Worm (Caenorhabditis elegans) whole organism, L3 larva: ENCODE measurements around the gene F41C6.7.

Experiments used
- R02D3.7 ChIP-seq: fragments of 150-350 bp; optimal IDR thresholded peaks from 2 replicates; lab custom pipeline; 2014; ENCODE audit warnings: missing biosample characterization, missing genetic modification characterization
- aly-2 ChIP-seq: fragments of 150-350 bp; optimal IDR thresholded peaks from 2 replicates; lab custom pipeline; 2014; ENCODE audit warnings: missing biosample characterization, missing genetic modification characterization
- ceh-82 ChIP-seq: fragments of 150-350 bp; optimal IDR thresholded peaks from 2 replicates; lab custom pipeline; 2014; ENCODE audit warnings: missing biosample characterization, missing genetic modification characterization
- elt-1 ChIP-seq: fragments of 150-350 bp; optimal IDR thresholded peaks from 2 replicates; lab custom pipeline; 2014; ENCODE audit warnings: missing biosample characterization, missing genetic modification characterization
- fkh-10 ChIP-seq: sonication (generic microtip); optimal IDR thresholded peaks from 2 replicates; lab custom pipeline; 2017; ENCODE audit warnings: missing biosample characterization, missing genetic modification reagents, missing genetic modification characterization
- fkh-2 ChIP-seq: fragments of 150-350 bp; optimal IDR thresholded peaks from 2 replicates; lab custom pipeline; 2014; ENCODE audit warnings: missing biosample characterization, missing genetic modification reagents, missing genetic modification characterization
- hmg-11 ChIP-seq: sonication (generic microtip); optimal IDR thresholded peaks from 2 replicates; lab custom pipeline; 2016; ENCODE audit warnings: missing genetic modification characterization, missing compliant biosample characterization
- nhr-237 ChIP-seq: fragments of 150-350 bp; optimal IDR thresholded peaks from 2 replicates; lab custom pipeline; 2014; ENCODE audit warnings: missing biosample characterization, missing genetic modification characterization
- nhr-77 ChIP-seq: fragments of 150-350 bp; optimal IDR thresholded peaks from 2 replicates; lab custom pipeline; 2014; ENCODE audit warnings: missing biosample characterization, missing genetic modification characterization
- snpc-4 ChIP-seq: fragments of 150-350 bp; optimal IDR thresholded peaks from 2 replicates; lab custom pipeline; 2014; ENCODE audit warnings: missing biosample characterization, missing genetic modification characterization
- unc-62 ChIP-seq: fragments of 150-350 bp; sonication (generic microtip); optimal IDR thresholded peaks from 4 replicates; lab custom pipeline; 2014; ENCODE audit warnings: missing biosample characterization, missing genetic modification reagents, missing genetic modification characterization
- zag-1 ChIP-seq: fragments of 150-350 bp; optimal IDR thresholded peaks from 2 replicates; lab custom pipeline; 2014; ENCODE audit warnings: missing biosample characterization, missing genetic modification characterization

- TF ChIP-seq snpc-4, result no peak
- TF ChIP-seq nhr-237, result no peak
- TF ChIP-seq elt-1 (tag; lab: Kevin White, UChicago), result no peak
- TF ChIP-seq unc-62, result no peak
- TF ChIP-seq nhr-77 (tag; lab: Kevin White, UChicago), result no peak
- TF ChIP-seq fkh-2 (tag; lab: Kevin White, UChicago), result no peak
- TF ChIP-seq aly-2, result no peak
- TF ChIP-seq zag-1 (tag; lab: Kevin White, UChicago), result no peak
- no peak for TF ChIP-seq fkh-10 (GFP tag; lab: Kevin White, UChicago)
- no peak for TF ChIP-seq hmg-11 (tag; lab: Kevin White, UChicago)
- no peak for TF ChIP-seq ceh-82 (tag; lab: Kevin White, UChicago)
- no peak for TF ChIP-seq R02D3.7 (tag; lab: Kevin White, UChicago)
Measured at ce11 chrX:6861564-6861963, 23.5 kb downstream of the F41C6.7 start.
